Worm (Caenorhabditis elegans) whole organism, L1 larva: ENCODE data around the gene spe-10.

Experiments used
- C04F5.9 ChIP-seq: sonication (generic microtip); optimal IDR thresholded peaks from 2 replicates; lab custom pipeline; 2016; ENCODE audit warnings: missing genetic modification characterization, missing compliant biosample characterization
- C16A3.4 ChIP-seq: fragments of 150-350 bp; optimal IDR thresholded peaks from 2 replicates; lab custom pipeline; 2014; ENCODE audit warnings: missing biosample characterization, missing genetic modification characterization
- alr-1 ChIP-seq: fragments of 200-800 bp; sonication (Bioruptor generic); optimal IDR thresholded peaks from 2 replicates; lab custom pipeline; 2018; ENCODE audit warnings: borderline replicate concordance, mild to moderate bottlenecking, missing genetic modification characterization, missing compliant biosample characterization
- blmp-1 ChIP-seq: fragments of 150-350 bp; optimal IDR thresholded peaks from 2 replicates; lab custom pipeline; 2014; ENCODE audit warnings: missing biosample characterization, missing genetic modification characterization
- ceh-8 ChIP-seq: fragments of 200-800 bp; sonication (Bioruptor generic); optimal IDR thresholded peaks from 2 replicates; lab custom pipeline; 2018; ENCODE audit warnings: mild to moderate bottlenecking, missing genetic modification characterization, moderate library complexity, missing compliant biosample characterization
- ceh-88 ChIP-seq: fragments of 200-800 bp; sonication (Bioruptor generic); IDR thresholded peaks from 2 replicates; pipeline ENCODE4 v1.3.6; 2022; ENCODE audit warnings: missing genetic modification characterization, missing compliant biosample characterization
- elt-2 ChIP-seq: sonication (generic microtip); optimal IDR thresholded peaks from 2 replicates; lab custom pipeline; 2016; ENCODE audit warnings: missing genetic modification characterization, mild to moderate bottlenecking, inconsistent platforms, missing compliant biosample characterization, missing genetic modification reagents
- fkh-8 ChIP-seq: sonication (generic microtip); optimal IDR thresholded peaks from 2 replicates; lab custom pipeline; 2016; ENCODE audit warnings: mild to moderate bottlenecking, missing genetic modification characterization, missing compliant biosample characterization
- fos-1 ChIP-seq: fragments of 150-350 bp; optimal IDR thresholded peaks from 2 replicates; lab custom pipeline; 2014; ENCODE audit warnings: missing biosample characterization, missing genetic modification characterization
- grh-1 ChIP-seq: fragments of 200-800 bp; sonication (Bioruptor generic); IDR thresholded peaks from 2 replicates; pipeline ENCODE4 v1.3.6; 2022; ENCODE audit warnings: missing genetic modification reagents, missing genetic modification characterization, missing compliant biosample characterization
- hlh-4 ChIP-seq: sonication (generic microtip); optimal IDR thresholded peaks from 2 replicates; lab custom pipeline; 2016; ENCODE audit warnings: mild to moderate bottlenecking, missing genetic modification characterization, missing compliant biosample characterization
- irx-1 ChIP-seq: sonication (generic microtip); optimal IDR thresholded peaks from 2 replicates; lab custom pipeline; 2016; ENCODE audit warnings: missing genetic modification characterization, missing compliant biosample characterization
- jun-1 ChIP-seq: fragments of 150-350 bp; optimal IDR thresholded peaks from 2 replicates; lab custom pipeline; 2014; ENCODE audit warnings: missing biosample characterization, missing genetic modification reagents, missing genetic modification characterization
- lin-13 ChIP-seq: fragments of 150-350 bp; optimal IDR thresholded peaks from 2 replicates; lab custom pipeline; 2014; ENCODE audit warnings: missing biosample characterization, missing genetic modification reagents, missing genetic modification characterization
- lin-14 ChIP-seq: fragments of 200-800 bp; sonication (Bioruptor generic); optimal IDR thresholded peaks from 2 replicates; lab custom pipeline; 2018; ENCODE audit warnings: mild to moderate bottlenecking, missing genetic modification characterization, moderate library complexity, missing compliant biosample characterization
- lin-39 ChIP-seq: fragments of 150-350 bp; optimal IDR thresholded peaks from 2 replicates; lab custom pipeline; 2014; ENCODE audit warnings: missing biosample characterization, missing genetic modification reagents, missing genetic modification characterization
- mdl-1 ChIP-seq, 2 experiments: fragments of 150-350 bp; optimal IDR thresholded peaks; 2 replicates each; lab custom pipeline; 2014 to 2017; ENCODE audit warnings: missing biosample characterization in 2 of 2, missing genetic modification characterization in 2 of 2, inconsistent platforms in 1 of 2
- nhr-11 ChIP-seq: fragments of 150-350 bp; optimal IDR thresholded peaks from 2 replicates; lab custom pipeline; 2014; ENCODE audit warnings: missing biosample characterization, missing genetic modification characterization
- nhr-12 ChIP-seq: sonication (generic microtip); optimal IDR thresholded peaks from 2 replicates; lab custom pipeline; 2017; ENCODE audit warnings: missing biosample characterization, missing genetic modification characterization
- nhr-20 ChIP-seq: sonication (generic microtip); optimal IDR thresholded peaks from 2 replicates; lab custom pipeline; 2016; ENCODE audit warnings: mild to moderate bottlenecking, missing genetic modification characterization, missing compliant biosample characterization
- nhr-71 ChIP-seq: sonication (generic microtip); optimal IDR thresholded peaks from 2 replicates; lab custom pipeline; 2016; ENCODE audit warnings: mild to moderate bottlenecking, missing genetic modification characterization, moderate library complexity, missing compliant biosample characterization
- nhr-77 ChIP-seq: fragments of 150-350 bp; optimal IDR thresholded peaks from 2 replicates; lab custom pipeline; 2014; ENCODE audit warnings: missing biosample characterization, missing genetic modification characterization
- nhr-84 ChIP-seq: sonication (generic microtip); optimal IDR thresholded peaks from 2 replicates; lab custom pipeline; 2017; ENCODE audit warnings: missing biosample characterization, missing genetic modification characterization
- nhr-85 ChIP-seq: sonication (generic microtip); peaks from one replicate; lab custom pipeline; 2016; ENCODE audit warnings: missing genetic modification characterization, inconsistent platforms, missing compliant biosample characterization
- pag-3 ChIP-seq: sonication (generic microtip); optimal IDR thresholded peaks from 2 replicates; lab custom pipeline; 2017; ENCODE audit warnings: missing genetic modification characterization, mild to moderate bottlenecking, missing compliant biosample characterization, antibody characterized with exemption, borderline replicate concordance; ENCODE audit not compliant: insufficient read depth
- pax-3 ChIP-seq: fragments of 200-800 bp; sonication (Bioruptor generic); optimal IDR thresholded peaks from 2 replicates; lab custom pipeline; 2018; ENCODE audit warnings: mild to moderate bottlenecking, missing genetic modification characterization, moderate library complexity, missing compliant biosample characterization
- pqm-1 ChIP-seq: sonication (generic microtip); optimal IDR thresholded peaks from 3 replicates; lab custom pipeline; 2017; ENCODE audit warnings: missing biosample characterization, missing genetic modification characterization
- rnt-1 ChIP-seq: sonication (generic microtip); optimal IDR thresholded peaks from 2 replicates; lab custom pipeline; 2016; ENCODE audit warnings: mild to moderate bottlenecking, missing genetic modification characterization, moderate library complexity, missing compliant biosample characterization
- skn-1 ChIP-seq: fragments of 150-350 bp; optimal IDR thresholded peaks from 2 replicates; lab custom pipeline; 2014; ENCODE audit warnings: missing biosample characterization, missing genetic modification characterization
- sox-4 ChIP-seq: sonication (generic microtip); optimal IDR thresholded peaks from 2 replicates; lab custom pipeline; 2016; ENCODE audit warnings: missing genetic modification characterization, missing compliant biosample characterization
- tbx-2 ChIP-seq: sonication (generic microtip); optimal IDR thresholded peaks from 2 replicates; lab custom pipeline; 2016; ENCODE audit warnings: missing genetic modification characterization, missing compliant biosample characterization
- unc-30 ChIP-seq: sonication (generic microtip); optimal IDR thresholded peaks from 2 replicates; lab custom pipeline; 2017; ENCODE audit warnings: missing biosample characterization, missing genetic modification characterization
- unc-62 ChIP-seq: fragments of 150-350 bp; optimal IDR thresholded peaks from 2 replicates; lab custom pipeline; 2014; ENCODE audit warnings: missing biosample characterization, missing genetic modification reagents, missing genetic modification characterization
- unc-86 ChIP-seq: sonication (generic microtip); optimal IDR thresholded peaks from 2 replicates; lab custom pipeline; 2016; ENCODE audit warnings: missing genetic modification characterization, missing compliant biosample characterization
- unc-98 ChIP-seq: fragments of 200-800 bp; sonication (Bioruptor generic); IDR thresholded peaks from 2 replicates; pipeline ENCODE4 v1.3.6; 2022; ENCODE audit warnings: missing genetic modification characterization, missing compliant biosample characterization
- ztf-4 ChIP-seq: fragments of 150-350 bp; optimal IDR thresholded peaks from 2 replicates; lab custom pipeline; 2014; ENCODE audit warnings: missing biosample characterization, missing genetic modification characterization

The spe-10 gene

ce11 chrV:10404701-10405100 lies 20.7 kb downstream of the spe-10 start:
- TF ChIP-seq lin-13 = no peak
- no peak for TF ChIP-seq unc-62 (GFP tag; lab: Kevin White, UChicago)
- TF ChIP-seq alr-1 (tag; lab: Kevin White, UChicago) = no peak
- no peak for TF ChIP-seq sox-4 (tag; lab: Kevin White, UChicago)
- TF ChIP-seq irx-1 (tag; lab: Kevin White, UChicago) = no peak
- TF ChIP-seq nhr-77 (tag; lab: Kevin White, UChicago) = no peak
- no peak for TF ChIP-seq lin-39 (tag; lab: Kevin White, UChicago)
- TF ChIP-seq grh-1 (GFP tag; lab: Robert Waterston, UW) = no peak
- no peak for TF ChIP-seq nhr-20 (tag; lab: Kevin White, UChicago)
- TF ChIP-seq tbx-2 (tag; lab: Kevin White, UChicago) = no peak
- no peak for TF ChIP-seq rnt-1 (tag; lab: Kevin White, UChicago)
- TF ChIP-seq blmp-1 (tag; lab: Kevin White, UChicago) = no peak
- no peak for TF ChIP-seq elt-2 (tag; lab: Kevin White, UChicago)

- no peak for TF ChIP-seq nhr-20 (tag; lab: Kevin White, UChicago)
- no peak for TF ChIP-seq ztf-4 (tag; lab: Kevin White, UChicago)
- TF ChIP-seq C16A3.4 (tag; lab: Kevin White, UChicago) = no peak
- TF ChIP-seq ceh-8 (GFP tag; lab: Kevin White, UChicago) = no peak
- no peak for TF ChIP-seq nhr-77 (tag; lab: Kevin White, UChicago)
- TF ChIP-seq pqm-1 (tag; lab: Kevin White, UChicago) = no peak
- TF ChIP-seq skn-1 (tag; lab: Kevin White, UChicago) = no peak
- no peak for TF ChIP-seq jun-1 (tag; lab: Kevin White, UChicago)
- TF ChIP-seq lin-14 (GFP tag; lab: Kevin White, UChicago) = no peak
- TF ChIP-seq nhr-12 (tag; lab: Kevin White, UChicago) = no peak
- TF ChIP-seq nhr-11 (tag; lab: Kevin White, UChicago) = no peak
- no peak for TF ChIP-seq hlh-4 (tag; lab: Kevin White, UChicago)
- TF ChIP-seq pax-3 = no peak
- no peak for TF ChIP-seq unc-30 (tag; lab: Kevin White, UChicago)
- TF ChIP-seq unc-86 (tag; lab: Kevin White, UChicago) = no peak
- TF ChIP-seq elt-2 (tag; lab: Kevin White, UChicago) = no peak
These were observed 22.3 kb downstream of the spe-10 start, which contains the start of gene F15H10.7 for ce11 chrV:10406313-10406712. Gene F15H10.7, minus strand, starts transcription at chrV:10406413.

ce11 chrV:10410030-10410713 lies 26.1 kb downstream of the spe-10 start, which contains the start of gene F15H10.12:
Gene F15H10.12, minus strand, starts transcription at chrV:10410080.
- no peak for TF ChIP-seq C04F5.9
- no peak for TF ChIP-seq nhr-85 (tag; lab: Kevin White, UChicago)
- no peak for TF ChIP-seq rnt-1 (tag; lab: Kevin White, UChicago)
- no peak for TF ChIP-seq unc-98 (GFP tag; lab: Robert Waterston, UW)
- no peak for TF ChIP-seq elt-2 (tag; lab: Kevin White, UChicago)
- no peak for TF ChIP-seq nhr-71 (tag; lab: Kevin White, UChicago)
- TF ChIP-seq ceh-88 (GFP tag; lab: Robert Waterston, UW) = no peak
- TF ChIP-seq fos-1 = no peak
- no peak for TF ChIP-seq lin-14 (GFP tag; lab: Kevin White, UChicago)
- TF ChIP-seq mdl-1 (tag; optimal IDR thresholded peaks at IDR 0.05; lab: Kevin White, UChicago) = no peak

- no peak for TF ChIP-seq nhr-84 (tag; lab: Kevin White, UChicago)
- no peak for TF ChIP-seq hlh-4 (tag; lab: Kevin White, UChicago)
- no peak for TF ChIP-seq pag-3 (tag; lab: Kevin White, UChicago)
- no peak for TF ChIP-seq fkh-8 (tag; lab: Kevin White, UChicago)
- TF ChIP-seq blmp-1 (tag; lab: Kevin White, UChicago) = no peak
- no peak for TF ChIP-seq C16A3.4 (tag; lab: Kevin White, UChicago)
- TF ChIP-seq, all 84 proteins: peak for 0
These were observed 30.6 kb downstream of the spe-10 start, which contains the start of gene F15H10.9 for ce11 chrV:10414610-10415009. Gene F15H10.9, minus strand, starts transcription at chrV:10414710.
